Worm (Caenorhabditis elegans) whole organism, L4/young adult: Measurements from ENCODE around the gene srh-7.

Experiments used
- W03F9.2 ChIP-seq: fragments of 150-350 bp; optimal IDR thresholded peaks from 2 replicates; lab custom pipeline; 2014; ENCODE audit warnings: missing biosample characterization, missing genetic modification characterization
- dao-5 ChIP-seq: sonication (generic microtip); optimal IDR thresholded peaks from 2 replicates; lab custom pipeline; 2016; ENCODE audit warnings: missing genotype, missing genetic modification characterization, moderate library complexity, missing compliant biosample characterization
- him-1 ChIP-seq: sonication (generic microtip); optimal IDR thresholded peaks from 2 replicates; lab custom pipeline; 2016; ENCODE audit warnings: missing genotype, missing genetic modification reagents, missing genetic modification characterization, missing compliant biosample characterization

DNA sequence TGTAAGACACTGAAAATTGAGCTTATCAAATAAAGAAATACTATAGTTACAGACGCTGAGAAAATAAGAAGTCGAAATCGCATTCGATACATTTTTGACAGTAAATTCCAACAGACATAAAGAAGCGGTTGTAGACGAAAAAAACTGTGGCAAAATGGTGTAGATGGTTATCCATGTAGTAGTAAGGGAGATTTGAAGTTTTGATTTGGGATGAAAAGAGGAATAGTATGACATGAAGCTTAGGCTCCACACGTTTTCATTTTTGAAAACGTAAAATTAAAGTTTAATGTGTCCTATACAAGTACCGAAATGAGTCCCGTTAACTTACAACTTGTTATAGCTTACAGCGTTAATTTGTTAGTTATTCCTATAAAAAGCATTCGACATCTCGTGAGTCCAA, 14.0 kb upstream of the srh-7 start, which contains the start of gene K09D9.9:
- TF ChIP-seq him-1 (tag; lab: Kevin White, UChicago) (no peak), dao-5 (tag; lab: Kevin White, UChicago) (no peak), W03F9.2 (tag; lab: Kevin White, UChicago) (no peak)
